Worm (Caenorhabditis elegans) whole organism, late embryonic: Measurements from ENCODE around the gene lst-6.

Source experiments
- C08G9.2 ChIP-seq: sonication (generic microtip); optimal IDR thresholded peaks from 2 replicates; lab custom pipeline; 2016; ENCODE audit warnings: mild to moderate bottlenecking, missing genetic modification characterization, moderate library complexity, missing compliant biosample characterization
- C38D4.7 ChIP-seq: fragments of 200-800 bp; sonication (Bioruptor generic); optimal IDR thresholded peaks from 2 replicates; lab custom pipeline; 2018; ENCODE audit warnings: mild to moderate bottlenecking, missing genetic modification characterization, moderate library complexity, missing compliant biosample characterization
- K02D7.2 ChIP-seq: sonication (generic microtip); optimal IDR thresholded peaks from 2 replicates; lab custom pipeline; 2017; ENCODE audit warnings: mild to moderate bottlenecking, missing genetic modification characterization, missing compliant biosample characterization
- T23F11.4 ChIP-seq: fragments of 200-800 bp; sonication (Bioruptor generic); optimal IDR thresholded peaks from 2 replicates; lab custom pipeline; 2018; ENCODE audit warnings: mild to moderate bottlenecking, missing genetic modification characterization, missing compliant biosample characterization
- ahr-1 ChIP-seq: sonication (generic microtip); optimal IDR thresholded peaks from 2 replicates; lab custom pipeline; 2016; ENCODE audit warnings: missing genetic modification characterization, missing compliant biosample characterization
- ceh-14 ChIP-seq: sonication (generic microtip); optimal IDR thresholded peaks from 2 replicates; lab custom pipeline; 2016; ENCODE audit warnings: missing genotype, missing genetic modification characterization, missing compliant biosample characterization
- ceh-18 ChIP-seq: sonication (generic microtip); optimal IDR thresholded peaks from 2 replicates; lab custom pipeline; 2016; ENCODE audit warnings: missing genetic modification characterization, missing compliant biosample characterization
- ceh-19 ChIP-seq: fragments of 200-800 bp; sonication (Bioruptor generic); optimal IDR thresholded peaks from 2 replicates; lab custom pipeline; 2018; ENCODE audit warnings: mild to moderate bottlenecking, missing genetic modification characterization, missing compliant biosample characterization
- ceh-2 ChIP-seq: sonication (generic microtip); optimal IDR thresholded peaks from 2 replicates; lab custom pipeline; 2016; ENCODE audit warnings: missing genotype, missing genetic modification characterization, missing compliant biosample characterization
- ceh-30 ChIP-seq: fragments of 150-350 bp; optimal IDR thresholded peaks from 2 replicates; lab custom pipeline; 2014; ENCODE audit warnings: missing biosample characterization, missing genetic modification characterization
- ceh-31 ChIP-seq: sonication (generic microtip); optimal IDR thresholded peaks from 2 replicates; lab custom pipeline; 2016; ENCODE audit warnings: missing genetic modification characterization, missing compliant biosample characterization
- ceh-34 ChIP-seq: sonication (generic microtip); optimal IDR thresholded peaks from 2 replicates; lab custom pipeline; 2016; ENCODE audit warnings: mild to moderate bottlenecking, missing genetic modification characterization, missing compliant biosample characterization
- ceh-45 ChIP-seq: fragments of 200-800 bp; sonication (Bioruptor generic); IDR thresholded peaks from 2 replicates; pipeline ENCODE4 v1.3.6; 2022; ENCODE audit warnings: missing genetic modification reagents, missing genetic modification characterization, missing compliant biosample characterization
- ceh-48 ChIP-seq: sonication (generic microtip); optimal IDR thresholded peaks from 2 replicates; lab custom pipeline; 2016; ENCODE audit warnings: missing genetic modification characterization, inconsistent platforms, missing compliant biosample characterization
- ceh-9 ChIP-seq: sonication (generic microtip); optimal IDR thresholded peaks from 2 replicates; lab custom pipeline; 2016; ENCODE audit warnings: mild to moderate bottlenecking, missing genetic modification characterization, inconsistent platforms, missing compliant biosample characterization
- che-1 ChIP-seq: sonication (generic microtip); optimal IDR thresholded peaks from 2 replicates; lab custom pipeline; 2016; ENCODE audit warnings: mild to moderate bottlenecking, missing genetic modification characterization, missing compliant biosample characterization
- dmd-4 ChIP-seq: sonication (generic microtip); optimal IDR thresholded peaks from 2 replicates; lab custom pipeline; 2016; ENCODE audit warnings: borderline replicate concordance, missing genetic modification characterization, missing compliant biosample characterization
- elt-4 ChIP-seq: sonication (generic microtip); optimal IDR thresholded peaks from 2 replicates; lab custom pipeline; 2016; ENCODE audit warnings: missing genetic modification characterization, missing compliant biosample characterization
- fax-1 ChIP-seq: sonication (generic microtip); optimal IDR thresholded peaks from 2 replicates; lab custom pipeline; 2016; ENCODE audit warnings: missing genotype, missing genetic modification characterization, missing compliant biosample characterization
- fkh-6 ChIP-seq: sonication (generic microtip); optimal IDR thresholded peaks from 2 replicates; lab custom pipeline; 2016; ENCODE audit warnings: missing genetic modification characterization, missing compliant biosample characterization
- gmeb-2 ChIP-seq: sonication (generic microtip); optimal IDR thresholded peaks from 2 replicates; lab custom pipeline; 2016; ENCODE audit warnings: missing genetic modification characterization, inconsistent platforms, missing compliant biosample characterization
- hlh-15 ChIP-seq: sonication (generic microtip); optimal IDR thresholded peaks from 2 replicates; lab custom pipeline; 2016; ENCODE audit warnings: missing genetic modification characterization, missing compliant biosample characterization
- hlh-6 ChIP-seq: sonication (generic microtip); optimal IDR thresholded peaks from 2 replicates; lab custom pipeline; 2016; ENCODE audit warnings: missing genotype, missing genetic modification characterization, missing compliant biosample characterization
- hlh-8 ChIP-seq: sonication (generic microtip); optimal IDR thresholded peaks from 2 replicates; lab custom pipeline; 2016; ENCODE audit warnings: missing genotype, missing genetic modification characterization, missing compliant biosample characterization
- lin-11 ChIP-seq: fragments of 200-800 bp; sonication (Bioruptor generic); optimal IDR thresholded peaks from 2 replicates; lab custom pipeline; 2018; ENCODE audit warnings: mild to moderate bottlenecking, missing genetic modification characterization, missing compliant biosample characterization
- madf-2 ChIP-seq: sonication (generic microtip); optimal IDR thresholded peaks from 2 replicates; lab custom pipeline; 2017; ENCODE audit warnings: missing genetic modification characterization, missing compliant biosample characterization
- nfya-1 ChIP-seq: sonication (generic microtip); optimal IDR thresholded peaks from 2 replicates; lab custom pipeline; 2017; ENCODE audit warnings: missing genetic modification characterization, mild to moderate bottlenecking, missing compliant biosample characterization, antibody characterized with exemption, moderate library complexity
- nhr-11 ChIP-seq: fragments of 150-350 bp; optimal IDR thresholded peaks from 2 replicates; lab custom pipeline; 2014; ENCODE audit warnings: missing biosample characterization, missing genetic modification characterization
- pag-3 ChIP-seq: sonication (generic microtip); optimal IDR thresholded peaks from 2 replicates; lab custom pipeline; 2016; ENCODE audit warnings: missing compliant biosample characterization, missing genetic modification characterization, borderline replicate concordance
- pat-9 ChIP-seq: fragments of 200-800 bp; sonication (Bioruptor generic); optimal IDR thresholded peaks from 2 replicates; lab custom pipeline; 2018; ENCODE audit warnings: mild to moderate bottlenecking, missing genetic modification characterization, moderate library complexity, missing compliant biosample characterization
- pax-1 ChIP-seq: fragments of 150-350 bp; optimal IDR thresholded peaks from 2 replicates; lab custom pipeline; 2014; ENCODE audit warnings: missing biosample characterization, missing genetic modification characterization
- pha-2 ChIP-seq: sonication (generic microtip); optimal IDR thresholded peaks from 2 replicates; lab custom pipeline; 2017; ENCODE audit warnings: mild to moderate bottlenecking, missing genetic modification characterization, missing compliant biosample characterization
- pros-1 ChIP-seq: fragments of 150-350 bp; optimal IDR thresholded peaks from 2 replicates; lab custom pipeline; 2014; ENCODE audit warnings: missing biosample characterization, missing genetic modification reagents, missing genetic modification characterization
- ref-2 ChIP-seq: sonication (generic microtip); optimal IDR thresholded peaks from 2 replicates; lab custom pipeline; 2016; ENCODE audit warnings: missing genetic modification characterization, missing compliant biosample characterization
- rnt-1 ChIP-seq: sonication (generic microtip); optimal IDR thresholded peaks from 2 replicates; lab custom pipeline; 2016; ENCODE audit warnings: missing genetic modification characterization, missing compliant biosample characterization
- sdc-2 ChIP-seq: sonication (generic microtip); optimal IDR thresholded peaks from 2 replicates; lab custom pipeline; 2016; ENCODE audit warnings: missing genotype, missing genetic modification characterization, missing compliant biosample characterization
- syd-9 ChIP-seq: sonication (generic microtip); optimal IDR thresholded peaks from 2 replicates; lab custom pipeline; 2016; ENCODE audit warnings: mild to moderate bottlenecking, missing genetic modification characterization, moderate library complexity, missing compliant biosample characterization
- tbx-2 ChIP-seq: sonication (generic microtip); optimal IDR thresholded peaks from 2 replicates; lab custom pipeline; 2016; ENCODE audit warnings: missing genetic modification characterization, missing compliant biosample characterization
- ttx-3 ChIP-seq: sonication (generic microtip); optimal IDR thresholded peaks from 2 replicates; lab custom pipeline; 2016; ENCODE audit warnings: missing genetic modification reagents, missing genetic modification characterization, missing compliant biosample characterization
- unc-3 ChIP-seq, 2 experiments: fragments of 200-800 bp in 1 of 2; sonication (Bioruptor generic) in 1 of 2; sonication (generic microtip) in 1 of 2; conservative IDR thresholded peaks in 1 of 2; optimal IDR thresholded peaks in 1 of 2; 2 replicates each; pipeline versions ENCODE4 v1.3.6 to Lab custom; 2016 to 2022; ENCODE audit warnings: missing compliant biosample characterization in 2 of 2, missing genetic modification characterization in 2 of 2, missing genetic modification reagents in 1 of 2
- unc-42 ChIP-seq: sonication (generic microtip); optimal IDR thresholded peaks from 2 replicates; lab custom pipeline; 2016; ENCODE audit warnings: missing genotype, missing genetic modification characterization, missing compliant biosample characterization
- ztf-16 ChIP-seq: sonication (generic microtip); optimal IDR thresholded peaks from 2 replicates; lab custom pipeline; 2017; ENCODE audit warnings: missing genetic modification characterization, missing compliant biosample characterization

Gene lst-6

ce11 chrII:6992949-6993348 is 29.4 kb downstream of the lst-6 start:
- TF ChIP-seq syd-9 (tag; lab: Kevin White, UChicago) (no peak), pha-2 (tag; lab: Kevin White, UChicago) (no peak), ttx-3 (tag; lab: Kevin White, UChicago) (no peak), ztf-16 (tag; lab: Kevin White, UChicago) (no peak), gmeb-2 (tag; lab: Kevin White, UChicago) (no peak), ceh-30 (no peak), ceh-18 (peak; percentile 13), ceh-9 (tag; lab: Kevin White, UChicago) (no peak), pat-9 (tag; lab: Kevin White, UChicago) (no peak), tbx-2 (tag; lab: Kevin White, UChicago) (peak; percentile 26), ref-2 (tag; lab: Kevin White, UChicago) (peak; percentile 20), lin-11 (tag; lab: Kevin White, UChicago) (no peak), fkh-6 (no peak), unc-3 (GFP tag; conservative IDR thresholded peaks at IDR 0.05; lab: Robert Waterston, UW) (no peak), unc-3 (tag; optimal IDR thresholded peaks at IDR 0.05; lab: Kevin White, UChicago) (peak; percentile 30), ceh-19 (GFP tag; lab: Kevin White, UChicago) (peak; percentile 26), ceh-48 (tag; lab: Kevin White, UChicago) (peak; percentile 75), ahr-1 (tag; lab: Kevin White, UChicago) (no peak), che-1 (tag; lab: Kevin White, UChicago) (no peak), ceh-31 (tag; lab: Kevin White, UChicago) (peak; percentile 77), K02D7.2 (tag; lab: Kevin White, UChicago) (no peak), hlh-15 (tag; lab: Kevin White, UChicago) (no peak), hlh-8 (no peak), T23F11.4 (no peak), unc-42 (tag; lab: Kevin White, UChicago) (peak; percentile 80), sdc-2 (tag; lab: Kevin White, UChicago) (no peak), nfya-1 (tag; lab: Kevin White, UChicago) (peak; percentile 62), fax-1 (no peak), C38D4.7 (GFP tag; lab: Kevin White, UChicago) (no peak), ceh-14 (tag; lab: Kevin White, UChicago) (peak; percentile 29), ceh-34 (tag; lab: Kevin White, UChicago) (peak; percentile 33), elt-4 (tag; lab: Kevin White, UChicago) (no peak), pag-3 (tag; lab: Kevin White, UChicago) (no peak), pros-1 (tag; lab: Kevin White, UChicago) (no peak), C08G9.2 (tag; lab: Kevin White, UChicago) (no peak), ceh-45 (no peak)
- TF ChIP-seq, all 69 proteins: peak for 11

- TF ChIP-seq che-1 (tag; lab: Kevin White, UChicago) = no peak
- no peak for TF ChIP-seq T23F11.4
- no peak for TF ChIP-seq rnt-1 (tag; lab: Kevin White, UChicago)
- no peak for TF ChIP-seq ceh-31 (tag; lab: Kevin White, UChicago)
- no peak for TF ChIP-seq dmd-4 (tag; lab: Kevin White, UChicago)
- TF ChIP-seq nhr-11 (tag; lab: Kevin White, UChicago) = no peak
- no peak for TF ChIP-seq fax-1
- TF ChIP-seq ceh-2 (tag; lab: Kevin White, UChicago) = no peak
- TF ChIP-seq ahr-1 (tag; lab: Kevin White, UChicago) = no peak
- no peak for TF ChIP-seq pag-3 (tag; lab: Kevin White, UChicago)
- no peak for TF ChIP-seq madf-2 (tag; lab: Kevin White, UChicago)
- TF ChIP-seq pros-1 (tag; lab: Kevin White, UChicago) = no peak
- TF ChIP-seq hlh-6 (tag; lab: Kevin White, UChicago) = no peak
- no peak for TF ChIP-seq pax-1 (tag; lab: Kevin White, UChicago)
- no peak for TF ChIP-seq tbx-2 (tag; lab: Kevin White, UChicago)
Measured at ce11 chrII:6989830-6990287, 32.5 kb downstream of the lst-6 start, which contains the start of gene C15F1.1. Gene C15F1.1, plus strand, starts transcription at chrII:6989880.
